Worm (Caenorhabditis elegans) whole organism, L1 larva: ENCODE measurements around the gene F52H2.1.

Source experiments
- C04F5.9 ChIP-seq: sonication (generic microtip); optimal IDR thresholded peaks from 2 replicates; lab custom pipeline; 2016; ENCODE audit warnings: missing genetic modification characterization, missing compliant biosample characterization
- F16B12.6 ChIP-seq: fragments of 150-350 bp; optimal IDR thresholded peaks from 2 replicates; lab custom pipeline; 2014; ENCODE audit warnings: missing biosample characterization, missing genetic modification characterization
- Y116A8C.19 ChIP-seq: sonication (generic microtip); optimal IDR thresholded peaks from 2 replicates; lab custom pipeline; 2016; ENCODE audit warnings: missing compliant biosample characterization, missing genetic modification characterization, borderline replicate concordance
- aha-1 ChIP-seq: fragments of 150-350 bp; optimal IDR thresholded peaks from 2 replicates; lab custom pipeline; 2014; ENCODE audit warnings: missing biosample characterization, missing genetic modification characterization
- alr-1 ChIP-seq: fragments of 200-800 bp; sonication (Bioruptor generic); optimal IDR thresholded peaks from 2 replicates; lab custom pipeline; 2018; ENCODE audit warnings: borderline replicate concordance, mild to moderate bottlenecking, missing genetic modification characterization, missing compliant biosample characterization
- blmp-1 ChIP-seq: fragments of 150-350 bp; optimal IDR thresholded peaks from 2 replicates; lab custom pipeline; 2014; ENCODE audit warnings: missing biosample characterization, missing genetic modification characterization
- ceh-63 ChIP-seq: fragments of 200-800 bp; sonication (Bioruptor generic); optimal IDR thresholded peaks from 2 replicates; lab custom pipeline; 2018; ENCODE audit warnings: mild to moderate bottlenecking, missing genetic modification characterization, missing compliant biosample characterization
- ceh-8 ChIP-seq: fragments of 200-800 bp; sonication (Bioruptor generic); optimal IDR thresholded peaks from 2 replicates; lab custom pipeline; 2018; ENCODE audit warnings: mild to moderate bottlenecking, missing genetic modification characterization, moderate library complexity, missing compliant biosample characterization
- ceh-82 ChIP-seq, 3 experiments: fragments of 150-350 bp in 1 of 3; sonication (generic microtip) in 2 of 3; optimal IDR thresholded peaks; 2 replicates each; lab custom pipeline; 2014 to 2017; ENCODE audit warnings: missing biosample characterization in 3 of 3, missing genetic modification characterization in 3 of 3
- ceh-90 ChIP-seq: sonication (generic microtip); optimal IDR thresholded peaks from 2 replicates; lab custom pipeline; 2016; ENCODE audit warnings: missing genetic modification characterization, missing compliant biosample characterization
- ces-1 ChIP-seq: fragments of 150-350 bp; optimal IDR thresholded peaks from 2 replicates; lab custom pipeline; 2014; ENCODE audit warnings: missing biosample characterization, missing genetic modification reagents, missing genetic modification characterization
- efl-3 ChIP-seq: fragments of 200-800 bp; sonication (Bioruptor generic); optimal IDR thresholded peaks from 2 replicates; lab custom pipeline; 2018; ENCODE audit warnings: mild to moderate bottlenecking, missing genetic modification characterization, missing compliant biosample characterization
- egl-13 ChIP-seq: sonication (generic microtip); optimal IDR thresholded peaks from 2 replicates; lab custom pipeline; 2016; ENCODE audit warnings: missing genotype, missing genetic modification reagents, missing genetic modification characterization, missing compliant biosample characterization
- elt-3 ChIP-seq, 6 experiments: fragments of 150-350 bp in 1 of 6; sonication (generic microtip); optimal IDR thresholded peaks; 2 replicates each; lab custom pipeline; 2017 to 2018; ENCODE audit warnings: missing biosample characterization in 6 of 6, missing genetic modification characterization in 6 of 6, inconsistent platforms in 1 of 6
- ets-5 ChIP-seq: fragments of 200-800 bp; sonication (Bioruptor generic); IDR thresholded peaks from 2 replicates; pipeline ENCODE4 v1.3.6; 2022; ENCODE audit warnings: missing genetic modification characterization, missing compliant biosample characterization
- fkh-4 ChIP-seq: sonication (generic microtip); optimal IDR thresholded peaks from 2 replicates; lab custom pipeline; 2016; ENCODE audit warnings: missing compliant biosample characterization, missing genetic modification characterization, borderline replicate concordance
- fkh-8 ChIP-seq: sonication (generic microtip); optimal IDR thresholded peaks from 2 replicates; lab custom pipeline; 2016; ENCODE audit warnings: mild to moderate bottlenecking, missing genetic modification characterization, missing compliant biosample characterization
- fos-1 ChIP-seq: fragments of 150-350 bp; optimal IDR thresholded peaks from 2 replicates; lab custom pipeline; 2014; ENCODE audit warnings: missing biosample characterization, missing genetic modification characterization
- grh-1 ChIP-seq: fragments of 200-800 bp; sonication (Bioruptor generic); IDR thresholded peaks from 2 replicates; pipeline ENCODE4 v1.3.6; 2022; ENCODE audit warnings: missing genetic modification reagents, missing genetic modification characterization, missing compliant biosample characterization
- hlh-17 ChIP-seq: fragments of 200-800 bp; sonication (Bioruptor generic); optimal IDR thresholded peaks from 2 replicates; lab custom pipeline; 2018; ENCODE audit warnings: missing genetic modification characterization, mild to moderate bottlenecking, missing compliant biosample characterization, moderate library complexity, borderline replicate concordance
- irx-1 ChIP-seq: sonication (generic microtip); optimal IDR thresholded peaks from 2 replicates; lab custom pipeline; 2016; ENCODE audit warnings: missing genetic modification characterization, missing compliant biosample characterization
- jun-1 ChIP-seq: fragments of 150-350 bp; optimal IDR thresholded peaks from 2 replicates; lab custom pipeline; 2014; ENCODE audit warnings: missing biosample characterization, missing genetic modification reagents, missing genetic modification characterization
- lin-14 ChIP-seq: fragments of 200-800 bp; sonication (Bioruptor generic); optimal IDR thresholded peaks from 2 replicates; lab custom pipeline; 2018; ENCODE audit warnings: mild to moderate bottlenecking, missing genetic modification characterization, moderate library complexity, missing compliant biosample characterization
- lin-15B ChIP-seq: fragments of 150-350 bp; sonication (generic microtip); optimal IDR thresholded peaks from 3 replicates; lab custom pipeline; 2014; ENCODE audit warnings: missing biosample characterization, missing genetic modification characterization
- lin-39 ChIP-seq: fragments of 150-350 bp; optimal IDR thresholded peaks from 2 replicates; lab custom pipeline; 2014; ENCODE audit warnings: missing biosample characterization, missing genetic modification reagents, missing genetic modification characterization
- lir-3 ChIP-seq: sonication (generic microtip); optimal IDR thresholded peaks from 2 replicates; lab custom pipeline; 2016; ENCODE audit warnings: mild to moderate bottlenecking, missing genetic modification characterization, moderate library complexity, missing compliant biosample characterization; ENCODE audit not compliant: poor library complexity
- lsy-2 ChIP-seq, 2 experiments: fragments of 150-350 bp; optimal IDR thresholded peaks; 2 replicates each; lab custom pipeline; 2014; ENCODE audit warnings: missing biosample characterization in 2 of 2, missing genetic modification characterization in 2 of 2
- mdl-1 ChIP-seq, 2 experiments: fragments of 150-350 bp; optimal IDR thresholded peaks; 2 replicates each; lab custom pipeline; 2014 to 2017; ENCODE audit warnings: missing biosample characterization in 2 of 2, missing genetic modification characterization in 2 of 2, inconsistent platforms in 1 of 2
- nhr-11 ChIP-seq: fragments of 150-350 bp; optimal IDR thresholded peaks from 2 replicates; lab custom pipeline; 2014; ENCODE audit warnings: missing biosample characterization, missing genetic modification characterization
- nhr-12 ChIP-seq: sonication (generic microtip); optimal IDR thresholded peaks from 2 replicates; lab custom pipeline; 2017; ENCODE audit warnings: missing biosample characterization, missing genetic modification characterization
- nhr-19 ChIP-seq: fragments of 200-800 bp; sonication (Bioruptor generic); conservative IDR thresholded peaks from 2 replicates; pipeline ENCODE4 v1.3.6; 2022; ENCODE audit warnings: missing genetic modification characterization, missing compliant biosample characterization
- nhr-20 ChIP-seq: sonication (generic microtip); optimal IDR thresholded peaks from 2 replicates; lab custom pipeline; 2016; ENCODE audit warnings: mild to moderate bottlenecking, missing genetic modification characterization, missing compliant biosample characterization
- nhr-28 ChIP-seq: fragments of 150-350 bp; optimal IDR thresholded peaks from 2 replicates; lab custom pipeline; 2014; ENCODE audit warnings: missing biosample characterization, missing genetic modification characterization
- nhr-76 ChIP-seq: sonication (generic microtip); optimal IDR thresholded peaks from 2 replicates; lab custom pipeline; 2017; ENCODE audit warnings: missing biosample characterization, missing genetic modification characterization
- nhr-90 ChIP-seq: sonication (generic microtip); optimal IDR thresholded peaks from 2 replicates; lab custom pipeline; 2016; ENCODE audit warnings: mild to moderate bottlenecking, missing genetic modification characterization, missing compliant biosample characterization; ENCODE audit not compliant: poor library complexity
- pax-3 ChIP-seq: fragments of 200-800 bp; sonication (Bioruptor generic); optimal IDR thresholded peaks from 2 replicates; lab custom pipeline; 2018; ENCODE audit warnings: mild to moderate bottlenecking, missing genetic modification characterization, moderate library complexity, missing compliant biosample characterization
- pqm-1 ChIP-seq: sonication (generic microtip); optimal IDR thresholded peaks from 3 replicates; lab custom pipeline; 2017; ENCODE audit warnings: missing biosample characterization, missing genetic modification characterization
- snpc-4 ChIP-seq: fragments of 150-350 bp; optimal IDR thresholded peaks from 2 replicates; lab custom pipeline; 2014; ENCODE audit warnings: missing biosample characterization, missing genetic modification characterization
- snu-23 ChIP-seq: sonication (generic microtip); optimal IDR thresholded peaks from 2 replicates; lab custom pipeline; 2016; ENCODE audit warnings: missing genetic modification characterization, missing compliant biosample characterization
- sox-4 ChIP-seq: sonication (generic microtip); optimal IDR thresholded peaks from 2 replicates; lab custom pipeline; 2016; ENCODE audit warnings: missing genetic modification characterization, missing compliant biosample characterization
- sptf-1 ChIP-seq: fragments of 150-350 bp; optimal IDR thresholded peaks from 2 replicates; lab custom pipeline; 2014; ENCODE audit warnings: missing biosample characterization, missing genetic modification characterization
- sup-37 ChIP-seq: fragments of 200-800 bp; sonication (Bioruptor generic); optimal IDR thresholded peaks from 2 replicates; lab custom pipeline; 2018; ENCODE audit warnings: mild to moderate bottlenecking, missing genetic modification characterization, missing compliant biosample characterization
- swsn-7 ChIP-seq: sonication (generic microtip); optimal IDR thresholded peaks from 2 replicates; lab custom pipeline; 2016; ENCODE audit warnings: missing genetic modification characterization, missing compliant biosample characterization
- tbx-2 ChIP-seq: sonication (generic microtip); optimal IDR thresholded peaks from 2 replicates; lab custom pipeline; 2016; ENCODE audit warnings: missing genetic modification characterization, missing compliant biosample characterization
- tlp-1 ChIP-seq: fragments of 150-350 bp; optimal IDR thresholded peaks from 2 replicates; lab custom pipeline; 2014; ENCODE audit warnings: missing biosample characterization, missing genetic modification characterization
- unc-86 ChIP-seq: sonication (generic microtip); optimal IDR thresholded peaks from 2 replicates; lab custom pipeline; 2016; ENCODE audit warnings: missing genetic modification characterization, missing compliant biosample characterization
- unc-98 ChIP-seq: fragments of 200-800 bp; sonication (Bioruptor generic); IDR thresholded peaks from 2 replicates; pipeline ENCODE4 v1.3.6; 2022; ENCODE audit warnings: missing genetic modification characterization, missing compliant biosample characterization
- vab-15 ChIP-seq: sonication (generic microtip); optimal IDR thresholded peaks from 2 replicates; lab custom pipeline; 2017; ENCODE audit warnings: missing genotype, mild to moderate bottlenecking, missing genetic modification characterization, missing compliant biosample characterization
- zip-4 ChIP-seq: fragments of 200-800 bp; sonication (Bioruptor generic); optimal IDR thresholded peaks from 2 replicates; lab custom pipeline; 2018; ENCODE audit warnings: mild to moderate bottlenecking, missing genetic modification characterization, moderate library complexity, missing compliant biosample characterization
- ztf-4 ChIP-seq: fragments of 150-350 bp; optimal IDR thresholded peaks from 2 replicates; lab custom pipeline; 2014; ENCODE audit warnings: missing biosample characterization, missing genetic modification characterization

Gene F52H2.1

DNA sequence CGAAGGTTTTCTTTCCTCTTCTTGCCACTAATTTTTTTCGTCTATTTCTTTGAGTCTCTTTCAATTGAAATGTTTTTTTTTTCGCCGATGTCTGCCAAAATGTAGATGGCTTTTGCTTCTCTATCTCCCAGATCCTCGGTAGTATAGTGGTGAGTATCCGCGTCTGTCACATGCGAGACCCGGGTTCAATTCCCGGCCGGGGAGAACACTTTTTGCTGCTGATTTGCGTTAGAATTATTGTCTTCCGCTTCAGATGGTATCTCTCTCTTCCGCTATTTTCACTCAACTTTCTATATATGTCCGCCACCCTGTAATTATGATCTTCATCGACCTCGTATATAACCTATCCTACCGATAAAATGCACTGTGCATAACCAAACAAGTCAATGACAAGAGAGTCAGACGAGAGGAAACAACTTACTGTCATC lies 19.5 kb upstream of the F52H2.1 start (continued):
- TF ChIP-seq lin-15B (tag; lab: Kevin White, UChicago) (no peak), ceh-82 (tag; optimal IDR thresholded peaks at IDR 0.05; lab: Kevin White, UChicago) (peak; percentile 33 to 64 (median 59)), lir-3 (tag; lab: Kevin White, UChicago) (peak; percentile 41), unc-86 (peak; percentile 36), alr-1 (tag; lab: Kevin White, UChicago) (no peak), hlh-17 (GFP tag; lab: Kevin White, UChicago) (no peak), ces-1 (GFP tag; lab: Kevin White, UChicago) (no peak), lin-14 (peak; percentile 67), ztf-4 (tag; lab: Kevin White, UChicago) (no peak), tlp-1 (tag; lab: Kevin White, UChicago) (no peak), aha-1 (tag; lab: Kevin White, UChicago) (no peak), nhr-28 (no peak), ceh-8 (GFP tag; lab: Kevin White, UChicago) (no peak), C04F5.9 (tag; lab: Kevin White, UChicago) (no peak), efl-3 (no peak), Y116A8C.19 (tag; lab: Kevin White, UChicago) (no peak), pax-3 (peak; percentile 21), jun-1 (peak; percentile 63), elt-3 (tag; optimal IDR thresholded peaks at IDR 0.05; lab: Kevin White, UChicago) (peak in 2 of 6 experiments; percentile 53 to 56), egl-13 (tag; lab: Kevin White, UChicago) (peak; percentile 61), mdl-1 (tag; optimal IDR thresholded peaks at IDR 0.05; lab: Kevin White, UChicago) (peak in 1 of 2 experiments; percentile 74), sptf-1 (tag; lab: Kevin White, UChicago) (no peak), sup-37 (GFP tag; lab: Kevin White, UChicago) (peak; percentile 51), sox-4 (tag; lab: Kevin White, UChicago) (peak; percentile 29), nhr-20 (tag; lab: Kevin White, UChicago) (peak; percentile 75), unc-98 (no peak), vab-15 (tag; lab: Kevin White, UChicago) (no peak), grh-1 (GFP tag; lab: Robert Waterston, UW) (no peak), ceh-63 (GFP tag; lab: Kevin White, UChicago) (no peak), nhr-90 (peak; percentile 85)

DNA sequence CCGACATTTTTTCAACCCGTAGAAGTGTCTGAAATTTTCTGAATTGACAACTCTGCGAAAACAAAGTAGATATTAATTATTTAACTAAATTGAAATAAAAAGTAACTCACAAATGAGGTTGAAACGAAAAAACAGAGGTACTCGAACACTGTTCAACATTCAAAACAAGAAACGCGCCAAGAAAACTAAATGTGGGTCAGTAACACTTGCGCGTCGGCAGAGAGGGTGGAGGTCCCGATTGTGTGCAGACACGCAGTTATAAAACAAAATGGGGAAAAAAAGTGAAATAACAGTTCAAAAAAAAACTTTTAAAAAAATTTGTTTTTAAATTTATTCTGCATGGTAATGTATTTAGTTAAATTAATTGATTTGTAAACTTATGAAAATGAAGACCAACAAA lies 13.5 kb upstream of the F52H2.1 start:
- no peak for TF ChIP-seq elt-3 (tag; optimal IDR thresholded peaks at IDR 0.05; lab: Kevin White, UChicago)
- no peak for TF ChIP-seq lin-15B (tag; lab: Kevin White, UChicago)
- TF ChIP-seq fkh-8 (tag; lab: Kevin White, UChicago), result no peak
- no peak for TF ChIP-seq nhr-76 (tag; lab: Kevin White, UChicago)
- TF ChIP-seq C04F5.9 (tag; lab: Kevin White, UChicago), result no peak
- TF ChIP-seq F16B12.6, result no peak
- TF ChIP-seq swsn-7 (tag; lab: Kevin White, UChicago), result peak; percentile 40
- TF ChIP-seq fos-1 (tag; lab: Kevin White, UChicago), result no peak
- TF ChIP-seq ceh-63 (GFP tag; lab: Kevin White, UChicago), result no peak
- TF ChIP-seq lin-14, result no peak
- TF ChIP-seq snu-23, result peak; percentile 47
- TF ChIP-seq lsy-2 (tag; optimal IDR thresholded peaks at IDR 0.05; lab: Kevin White, UChicago), result peak; percentile 55 to 60
- TF ChIP-seq pqm-1 (tag; lab: Kevin White, UChicago), result no peak
- TF ChIP-seq snpc-4 (tag; lab: Kevin White, UChicago), result no peak
- TF ChIP-seq nhr-12 (tag; lab: Kevin White, UChicago), result no peak
- no peak for TF ChIP-seq nhr-11
- no peak for TF ChIP-seq grh-1 (GFP tag; lab: Robert Waterston, UW)
- peak in 2 of 3 experiments; percentile 2 to 10 for TF ChIP-seq ceh-82 (tag; optimal IDR thresholded peaks at IDR 0.05; lab: Kevin White, UChicago)
- no peak for TF ChIP-seq ceh-8 (GFP tag; lab: Kevin White, UChicago)
- TF ChIP-seq zip-4 (GFP tag; lab: Kevin White, UChicago), result no peak
- TF ChIP-seq lin-39 (tag; lab: Kevin White, UChicago), result no peak
- no peak for TF ChIP-seq hlh-17 (GFP tag; lab: Kevin White, UChicago)
- no peak for TF ChIP-seq unc-98
- no peak for TF ChIP-seq pax-3
- TF ChIP-seq ceh-90 (tag; lab: Kevin White, UChicago), result no peak
- peak; percentile 11 for TF ChIP-seq tbx-2
- TF ChIP-seq irx-1, result no peak
- peak; percentile 46 for TF ChIP-seq blmp-1
- no peak for TF ChIP-seq sox-4 (tag; lab: Kevin White, UChicago)
- no peak for TF ChIP-seq ets-5 (GFP tag; lab: Robert Waterston, UW)
- TF ChIP-seq fkh-4, result no peak
- no peak for TF ChIP-seq tlp-1 (tag; lab: Kevin White, UChicago)
- no peak for TF ChIP-seq nhr-19 (GFP tag; lab: Robert Waterston, UW)
- TF ChIP-seq sptf-1 (tag; lab: Kevin White, UChicago), result no peak
